Fruit fly (Drosophila melanogaster): Measurements from ENCODE around the gene CG42367.
A peak's percentile ranks its signal among the peaks of the same experiment; 100 is the strongest.

The CG42367 gene

dm6 chr2L:9966983-9967737, 36.8 kb downstream of the CG42367 start, which contains the start of the genes Dref and RpL13 (continued):
- TF ChIP-seq net (GFP tag; optimal IDR thresholded peaks at IDR 0.05) (peak; percentile 80), topi (GFP tag; optimal IDR thresholded peaks at IDR 0.05) (peak; percentile 85), Eip75B (GFP tag; optimal IDR thresholded peaks at IDR 0.05) (peak; percentile 83), Hr39 (GFP tag; optimal IDR thresholded peaks at IDR 0.05) (peak; percentile 67), CG6163 (GFP tag; IDR thresholded peaks at IDR 0.05) (peak; percentile 89), cyc (GFP tag; optimal IDR thresholded peaks at IDR 0.05) (peak; percentile 75), CG9139 (GFP tag; optimal IDR thresholded peaks at IDR 0.05) (peak; percentile 86), Sox15 (GFP tag; optimal IDR thresholded peaks at IDR 0.05) (peak; percentile 28), CG4318 (GFP tag; optimal IDR thresholded peaks at IDR 0.05) (no peak), Gug (GFP tag; IDR thresholded peaks at IDR 0.05) (peak; percentile 44)

- peak; percentile 37 for TF ChIP-seq dsx (GFP tag; optimal IDR thresholded peaks at IDR 0.05; ENCODE audit: poor library complexity, severe bottlenecking)
- TF ChIP-seq Eip78C (GFP tag) = peak; percentile 10
- TF ChIP-seq svp (GFP tag) = no peak
These were observed 37.9 kb downstream of the CG42367 start for dm6 chr2L:9968201-9968727.

dm6 chr2L:9972624-9973023, 42.2 kb downstream of the CG42367 start:
- no peak for TF ChIP-seq Met (GFP tag; optimal IDR thresholded peaks at IDR 0.05)
- TF ChIP-seq fkh (GFP tag; optimal IDR thresholded peaks at IDR 0.05) = no peak
- no peak for TF ChIP-seq Sox15 (GFP tag; optimal IDR thresholded peaks at IDR 0.05)
- no peak for TF ChIP-seq topi (GFP tag; optimal IDR thresholded peaks at IDR 0.05)
- TF ChIP-seq CG34406 (GFP tag; optimal IDR thresholded peaks at IDR 0.05) = no peak
- no peak for TF ChIP-seq CG6276 (GFP tag; optimal IDR thresholded peaks at IDR 0.05)
- no peak for TF ChIP-seq Eip78C (GFP tag)
- TF ChIP-seq eg (GFP tag; IDR thresholded peaks at IDR 0.05) = no peak
- no peak for TF ChIP-seq acj6 (GFP tag; optimal IDR thresholded peaks at IDR 0.05)
- no peak for TF ChIP-seq salr (GFP tag; optimal IDR thresholded peaks at IDR 0.05)
- no peak for TF ChIP-seq lz (GFP tag; optimal IDR thresholded peaks at IDR 0.05)
- TF ChIP-seq OdsH (GFP tag; optimal IDR thresholded peaks at IDR 0.05) = no peak
- TF ChIP-seq svp (GFP tag) = no peak
- TF ChIP-seq dsx (GFP tag; optimal IDR thresholded peaks at IDR 0.05; ENCODE audit: poor library complexity, severe bottlenecking) = no peak
- TF ChIP-seq Ets96B (tag; optimal IDR thresholded peaks at IDR 0.05) = no peak
